Fruit fly (Drosophila melanogaster) whole organism, embryonic: ENCODE measurements around the gene CG18675.
A peak's percentile ranks its signal among the peaks of the same experiment; 100 is the strongest.

Experiments
- CG10274 ChIP-seq: fragments of 200-800 bp; sonication (Bioruptor generic); optimal IDR thresholded peaks from 3 replicates; lab custom pipeline; 2017; ENCODE audit warnings: missing biosample characterization, mild to moderate bottlenecking, missing genetic modification characterization
- CG10366 ChIP-seq: fragments of 200-800 bp; sonication (Bioruptor generic); IDR thresholded peaks from 2 replicates; pipeline ENCODE4 v1.3.6; 2022; ENCODE audit warnings: missing biosample characterization, missing genetic modification characterization
- CG13424 ChIP-seq: fragments of 200-800 bp; sonication (Bioruptor generic); optimal IDR thresholded peaks from 2 replicates; lab custom pipeline; 2019; ENCODE audit warnings: missing biosample characterization, mild to moderate bottlenecking, missing genetic modification characterization, moderate library complexity
- CG13624 ChIP-seq: fragments of 200-800 bp; sonication (Bioruptor generic); optimal IDR thresholded peaks from 2 replicates; lab custom pipeline; 2016; ENCODE audit warnings: missing biosample characterization, missing genetic modification characterization
- CG14050 ChIP-seq: fragments of 200-800 bp; sonication (Bioruptor generic); IDR thresholded peaks from 3 replicates; pipeline ENCODE4 v1.3.6; 2022; ENCODE audit warnings: missing biosample characterization, missing genetic modification characterization
- CG15696 ChIP-seq: fragments of 200-800 bp; sonication (Bioruptor generic); optimal IDR thresholded peaks from 2 replicates; lab custom pipeline; 2019; ENCODE audit warnings: missing biosample characterization, mild to moderate bottlenecking, missing genetic modification characterization, moderate library complexity
- CG17359 ChIP-seq: fragments of 200-800 bp; sonication (Bioruptor generic); optimal IDR thresholded peaks from 3 replicates; lab custom pipeline; 2018; ENCODE audit warnings: missing biosample characterization, mild to moderate bottlenecking, missing genetic modification characterization, moderate library complexity
- CG17361 ChIP-seq: fragments of 200-800 bp; sonication (Bioruptor generic); IDR thresholded peaks from 3 replicates; pipeline ENCODE4 v1.3.6; 2022; ENCODE audit warnings: missing biosample characterization, missing genetic modification characterization
- CG17568 ChIP-seq: fragments of 200-800 bp; sonication (Bioruptor generic); optimal IDR thresholded peaks from 2 replicates; lab custom pipeline; 2018; ENCODE audit warnings: missing biosample characterization, mild to moderate bottlenecking, missing genetic modification characterization, moderate library complexity
- CG2120 ChIP-seq: fragments of 200-800 bp; sonication (Bioruptor generic); optimal IDR thresholded peaks from 3 replicates; lab custom pipeline; 2016; ENCODE audit warnings: missing biosample characterization, missing genetic modification characterization
- CG33213 ChIP-seq: fragments of 200-800 bp; sonication (Bioruptor generic); optimal IDR thresholded peaks from 3 replicates; lab custom pipeline; 2016; ENCODE audit warnings: missing biosample characterization, missing genetic modification characterization
- CG4328 ChIP-seq: fragments of 200-800 bp; sonication (Bioruptor generic); optimal IDR thresholded peaks from 3 replicates; lab custom pipeline; 2017; ENCODE audit warnings: missing biosample characterization, missing genetic modification reagents, missing genetic modification characterization
- CG4360 ChIP-seq: fragments of 200-800 bp; sonication (Bioruptor generic); IDR thresholded peaks from 2 replicates; pipeline ENCODE4 v1.3.6; 2022; ENCODE audit warnings: missing biosample characterization, missing genetic modification characterization
- CG4424 ChIP-seq: fragments of 200-800 bp; sonication (Bioruptor generic); optimal IDR thresholded peaks from 3 replicates; lab custom pipeline; 2016; ENCODE audit warnings: missing biosample characterization, missing genetic modification characterization
- CG6254 ChIP-seq: fragments of 200-800 bp; sonication (Bioruptor generic); optimal IDR thresholded peaks from 3 replicates; lab custom pipeline; 2017; ENCODE audit warnings: mild to moderate bottlenecking, missing biosample characterization, missing genetic modification reagents, missing genetic modification characterization
- CG6813 ChIP-seq: fragments of 200-800 bp; sonication (Bioruptor generic); optimal IDR thresholded peaks from 2 replicates; lab custom pipeline; 2017; ENCODE audit warnings: missing biosample characterization, missing genetic modification characterization, mild to moderate bottlenecking, moderate library complexity, missing genetic modification reagents
- D19A ChIP-seq: fragments of 200-800 bp; optimal IDR thresholded peaks from 3 replicates; lab custom pipeline; 2019; ENCODE audit warnings: missing biosample characterization, mild to moderate bottlenecking, missing genetic modification characterization, moderate library complexity
- D19B ChIP-seq: fragments of 200-800 bp; sonication (Bioruptor generic); optimal IDR thresholded peaks from 2 replicates; lab custom pipeline; 2017; ENCODE audit warnings: missing biosample characterization, mild to moderate bottlenecking, missing genetic modification characterization
- Deaf1 ChIP-seq: fragments of 200-800 bp; optimal IDR thresholded peaks from 3 replicates; lab custom pipeline; 2019; ENCODE audit warnings: missing biosample characterization, mild to moderate bottlenecking, missing genetic modification characterization, moderate library complexity
- Dll ChIP-seq: fragments of 200-800 bp; sonication (Bioruptor generic); IDR thresholded peaks from 4 replicates; pipeline ENCODE4 v1.3.6; 2022; ENCODE audit warnings: missing biosample characterization, missing genetic modification characterization; ENCODE audit not compliant: partially characterized antibody
- E2f1 ChIP-seq: fragments of 200-800 bp; sonication (Bioruptor generic); IDR thresholded peaks from 2 replicates; pipeline ENCODE4 v1.3.6; 2022; ENCODE audit warnings: missing biosample characterization, missing genetic modification characterization
- Ets65A ChIP-seq: fragments of 200-800 bp; sonication (Bioruptor generic); peaks from one replicate; lab custom pipeline; 2016; ENCODE audit warnings: missing biosample characterization, missing genetic modification characterization
- HLH4C ChIP-seq: fragments of 200-800 bp; sonication (Bioruptor generic); IDR thresholded peaks from 3 replicates; pipeline ENCODE4 v1.3.6; 2022; ENCODE audit warnings: missing biosample characterization, missing genetic modification characterization; ENCODE audit not compliant: partially characterized antibody
- HmgZ ChIP-seq: fragments of 200-800 bp; sonication (Bioruptor generic); optimal IDR thresholded peaks from 2 replicates; lab custom pipeline; 2018; ENCODE audit warnings: missing biosample characterization, mild to moderate bottlenecking, missing genetic modification characterization
- Jarid2 ChIP-seq: fragments of 200-800 bp; sonication (Bioruptor generic); optimal IDR thresholded peaks from 3 replicates; lab custom pipeline; 2017; ENCODE audit warnings: mild to moderate bottlenecking, missing biosample characterization, missing genetic modification reagents, missing genetic modification characterization
- MBD-R2 ChIP-seq: fragments of 200-800 bp; sonication (Bioruptor generic); IDR thresholded peaks from 2 replicates; pipeline ENCODE4 v1.3.6; 2022; ENCODE audit warnings: missing biosample characterization, missing genetic modification characterization
- Meics ChIP-seq: fragments of 200-800 bp; sonication (Bioruptor generic); optimal IDR thresholded peaks from 2 replicates; lab custom pipeline; 2017; ENCODE audit warnings: missing biosample characterization, mild to moderate bottlenecking, missing genetic modification characterization
- Nf-YA ChIP-seq: fragments of 200-800 bp; sonication (Bioruptor generic); IDR thresholded peaks from 2 replicates; pipeline ENCODE4 v1.3.6; 2022; ENCODE audit warnings: missing biosample characterization, missing genetic modification characterization
- Opbp ChIP-seq: fragments of 200-800 bp; sonication (Bioruptor generic); IDR thresholded peaks from 3 replicates; pipeline ENCODE4 v1.3.6; 2022; ENCODE audit warnings: missing biosample characterization, missing genetic modification characterization; ENCODE audit not compliant: partially characterized antibody
- Ssrp ChIP-seq: fragments of 200-800 bp; sonication (Bioruptor generic); optimal IDR thresholded peaks from 2 replicates; lab custom pipeline; 2018; ENCODE audit warnings: missing biosample characterization, mild to moderate bottlenecking, missing genetic modification characterization, moderate library complexity
- ab ChIP-seq: fragments of 200-800 bp; sonication (Bioruptor generic); optimal IDR thresholded peaks from 2 replicates; lab custom pipeline; 2016; ENCODE audit warnings: missing biosample characterization, missing genetic modification characterization
- chn ChIP-seq: fragments of 200-800 bp; sonication (Bioruptor generic); optimal IDR thresholded peaks from 2 replicates; lab custom pipeline; 2016; ENCODE audit warnings: missing biosample characterization, missing genetic modification characterization
- corto ChIP-seq: fragments of 200-800 bp; sonication (Bioruptor generic); optimal IDR thresholded peaks from 2 replicates; lab custom pipeline; 2016; ENCODE audit warnings: missing biosample characterization, mild to moderate bottlenecking, missing genetic modification characterization, moderate library complexity
- croc ChIP-seq: fragments of 200-800 bp; sonication (Bioruptor generic); conservative IDR thresholded peaks from 3 replicates; pipeline ENCODE4 v1.3.6; 2022; ENCODE audit warnings: missing biosample characterization, missing genetic modification characterization
- da ChIP-seq: fragments of 200-800 bp; sonication (Bioruptor generic); optimal IDR thresholded peaks from 2 replicates; lab custom pipeline; 2016; ENCODE audit warnings: missing biosample characterization, missing genetic modification characterization
- dati ChIP-seq: fragments of 200-800 bp; sonication (Bioruptor generic); IDR thresholded peaks from 2 replicates; pipeline ENCODE4 v1.3.6; 2022; ENCODE audit warnings: missing biosample characterization, missing genetic modification characterization
- ftz-f1 ChIP-seq: fragments of 200-800 bp; sonication (Bioruptor generic); optimal IDR thresholded peaks from 2 replicates; lab custom pipeline; 2016; ENCODE audit warnings: missing biosample characterization, missing genetic modification characterization
- kah ChIP-seq: fragments of 200-800 bp; sonication (Bioruptor generic); optimal IDR thresholded peaks from 2 replicates; lab custom pipeline; 2018; ENCODE audit warnings: missing biosample characterization, mild to moderate bottlenecking, missing genetic modification characterization
- luna ChIP-seq: fragments of 200-800 bp; sonication (Bioruptor generic); optimal IDR thresholded peaks from 2 replicates; lab custom pipeline; 2016; ENCODE audit warnings: missing biosample characterization, missing genetic modification characterization
- nerfin-2 ChIP-seq: fragments of 200-800 bp; sonication (Bioruptor generic); IDR thresholded peaks from 2 replicates; pipeline ENCODE4 v1.3.6; 2022; ENCODE audit warnings: missing biosample characterization, missing genetic modification characterization; ENCODE audit not compliant: partially characterized antibody
- pros ChIP-seq: fragments of 200-800 bp; sonication (Bioruptor generic); optimal IDR thresholded peaks from 3 replicates; lab custom pipeline; 2019; ENCODE audit warnings: missing biosample characterization, mild to moderate bottlenecking, missing genetic modification characterization, moderate library complexity
- pzg ChIP-seq: fragments of 200-800 bp; sonication (Bioruptor generic); optimal IDR thresholded peaks from 3 replicates; lab custom pipeline; 2018; ENCODE audit warnings: missing biosample characterization, mild to moderate bottlenecking, missing genetic modification characterization, moderate library complexity
- scrt ChIP-seq: fragments of 200-800 bp; sonication (Bioruptor generic); optimal IDR thresholded peaks from 2 replicates; lab custom pipeline; 2018; ENCODE audit warnings: missing biosample characterization, mild to moderate bottlenecking, missing genetic modification characterization, moderate library complexity
- shn ChIP-seq: fragments of 200-800 bp; sonication (Bioruptor generic); optimal IDR thresholded peaks from 3 replicates; lab custom pipeline; 2016; ENCODE audit warnings: missing biosample characterization, missing genetic modification characterization
- sqz ChIP-seq: fragments of 200-800 bp; sonication (Bioruptor generic); optimal IDR thresholded peaks from 3 replicates; lab custom pipeline; 2018; ENCODE audit warnings: missing biosample characterization, mild to moderate bottlenecking, missing genetic modification characterization
- ssp ChIP-seq: fragments of 200-800 bp; sonication (Bioruptor generic); IDR thresholded peaks from 2 replicates; pipeline ENCODE4 v1.3.6; 2022; ENCODE audit warnings: missing biosample characterization, missing genetic modification characterization
- stwl ChIP-seq: fragments of 200-800 bp; sonication (Bioruptor generic); optimal IDR thresholded peaks from 3 replicates; lab custom pipeline; 2018; ENCODE audit warnings: missing biosample characterization, mild to moderate bottlenecking, missing genetic modification characterization, moderate library complexity
- vfl ChIP-seq: fragments of 200-800 bp; sonication (Bioruptor generic); optimal IDR thresholded peaks from 2 replicates; lab custom pipeline; 2016; ENCODE audit warnings: missing biosample characterization, missing genetic modification characterization
- vnd ChIP-seq: fragments of 200-800 bp; sonication (Bioruptor generic); IDR thresholded peaks from 3 replicates; pipeline ENCODE4 v1.3.6; 2022; ENCODE audit warnings: missing biosample characterization, missing genetic modification characterization; ENCODE audit not compliant: partially characterized antibody
- wor ChIP-seq: fragments of 200-800 bp; sonication (Bioruptor generic); IDR thresholded peaks from 2 replicates; pipeline ENCODE4 v1.3.6; 2022; ENCODE audit warnings: missing biosample characterization, missing genetic modification characterization

CG18675 gene

DNA sequence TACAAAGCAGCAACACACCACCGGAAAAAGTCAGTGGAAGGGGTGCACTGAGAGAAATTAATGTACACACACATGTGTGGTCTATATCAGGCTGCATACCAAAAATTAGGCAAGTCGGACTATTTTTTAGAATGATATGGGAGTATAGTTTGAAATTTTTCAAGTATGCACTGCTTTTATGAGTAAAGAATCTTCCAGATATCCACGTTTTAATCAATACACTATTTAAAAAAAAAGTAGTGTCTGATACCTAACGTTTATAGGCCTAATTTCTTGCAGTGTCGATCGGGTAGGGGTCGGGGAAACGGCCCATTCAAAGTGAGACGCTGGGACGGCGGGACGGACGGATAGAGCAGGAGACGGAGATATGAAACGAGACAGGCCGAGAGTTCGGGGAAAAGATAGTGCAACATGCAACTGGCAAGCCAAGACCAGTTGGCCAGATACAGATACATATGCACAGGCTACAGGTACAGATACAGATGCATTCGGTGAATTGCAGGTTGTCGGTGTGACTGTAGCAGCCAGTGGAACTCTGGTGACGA is 56.7 kb downstream of the CG18675 start:
- TF ChIP-seq pros (GFP tag; lab: Kevin White, UChicago) (peak; percentile 90), CG2120 (GFP tag; lab: Kevin White, UChicago) (peak; percentile 43), MBD-R2 (peak; percentile 27; the same call in 1 of the 2 replicates), nerfin-2 (GFP tag; lab: Robert Waterston, UW) (no peak), D19A (peak; percentile 93), wor (GFP tag; lab: Robert Waterston, UW) (peak; percentile 91), chn (GFP tag; lab: Kevin White, UChicago) (peak; percentile 95), scrt (GFP tag; lab: Kevin White, UChicago) (peak; percentile 71), da (GFP tag; lab: Kevin White, UChicago) (peak; percentile 76), CG10366 (GFP tag; lab: Robert Waterston, UW) (peak; percentile 83), CG6254 (GFP tag; lab: Kevin White, UChicago) (peak; percentile 95), stwl (tag; lab: Kevin White, UChicago) (peak; percentile 51), Dll (GFP tag; lab: Robert Waterston, UW) (no peak), CG17361 (GFP tag; lab: Robert Waterston, UW) (peak; percentile 97), vnd (GFP tag; lab: Robert Waterston, UW) (no peak), Deaf1 (tag; lab: Kevin White, UChicago) (peak; percentile 64), CG13424 (tag; lab: Kevin White, UChicago) (peak; percentile 95), dati (GFP tag; lab: Robert Waterston, UW) (peak; percentile 43), E2f1 (GFP tag; lab: Robert Waterston, UW) (peak; percentile 81), shn (peak; percentile 95), CG17568 (GFP tag; lab: Kevin White, UChicago) (peak; percentile 87), pzg (GFP tag; lab: Kevin White, UChicago) (no peak), sqz (GFP tag; lab: Kevin White, UChicago) (peak; percentile 93), CG4360 (GFP tag; lab: Robert Waterston, UW) (peak; percentile 67), kah (peak; percentile 87), ssp (GFP tag; lab: Robert Waterston, UW) (peak; percentile 82), CG10274 (GFP tag; lab: Kevin White, UChicago) (peak; percentile 75), HmgZ (tag; lab: Kevin White, UChicago) (peak; percentile 84), ab (GFP tag; lab: Kevin White, UChicago) (peak; percentile 78), ftz-f1 (GFP tag; lab: Kevin White, UChicago) (no peak), CG6813 (peak; percentile 88), HLH4C (no peak), Ets65A (GFP tag; lab: Kevin White, UChicago) (peak; percentile 99), corto (GFP tag; lab: Kevin White, UChicago) (no peak), Ssrp (tag; lab: Kevin White, UChicago) (peak; percentile 96), D19B (GFP tag; lab: Kevin White, UChicago) (no peak), luna (GFP tag; lab: Kevin White, UChicago) (peak; percentile 8), croc (GFP tag; lab: Robert Waterston, UW) (peak; percentile 95), CG4424 (GFP tag; lab: Kevin White, UChicago) (peak; percentile 96), Nf-YA (peak; percentile 75), Opbp (GFP tag; lab: Robert Waterston, UW) (no peak), Meics (peak; percentile 67), CG13624 (GFP tag; lab: Kevin White, UChicago) (peak; percentile 76), CG33213 (GFP tag; lab: Kevin White, UChicago) (peak; percentile 85), CG4328 (GFP tag; lab: Kevin White, UChicago) (peak; percentile 86), CG14050 (GFP tag; lab: Robert Waterston, UW) (peak; percentile 82), CG15696 (tag; lab: Kevin White, UChicago) (peak; percentile 99), Jarid2 (peak; percentile 69), vfl (GFP tag; lab: Kevin White, UChicago) (peak; percentile 66), CG17359 (tag; lab: Kevin White, UChicago) (peak; percentile 94)
